Worm (Caenorhabditis elegans) whole organism, L4 larva: ENCODE data around the gene nstp-4.

Experiments
- D1046.2 ChIP-seq: fragments of 200-800 bp; sonication (Bioruptor generic); IDR thresholded peaks from 2 replicates; pipeline ENCODE4 v1.3.6; 2022; ENCODE audit warnings: missing genetic modification characterization, missing compliant biosample characterization
- php-3 ChIP-seq: fragments of 200-800 bp; sonication (Bioruptor generic); IDR thresholded peaks from 2 replicates; pipeline ENCODE4 v1.3.6; 2022; ENCODE audit warnings: missing genetic modification reagents, missing genetic modification characterization, missing compliant biosample characterization
- unc-130 ChIP-seq: sonication (generic microtip); optimal IDR thresholded peaks from 2 replicates; lab custom pipeline; 2016; ENCODE audit warnings: missing genetic modification reagents, missing genetic modification characterization, missing compliant biosample characterization
- ztf-7 ChIP-seq: fragments of 150-350 bp; optimal IDR thresholded peaks from 2 replicates; lab custom pipeline; 2014; ENCODE audit warnings: missing biosample characterization, missing genetic modification characterization

DNA sequence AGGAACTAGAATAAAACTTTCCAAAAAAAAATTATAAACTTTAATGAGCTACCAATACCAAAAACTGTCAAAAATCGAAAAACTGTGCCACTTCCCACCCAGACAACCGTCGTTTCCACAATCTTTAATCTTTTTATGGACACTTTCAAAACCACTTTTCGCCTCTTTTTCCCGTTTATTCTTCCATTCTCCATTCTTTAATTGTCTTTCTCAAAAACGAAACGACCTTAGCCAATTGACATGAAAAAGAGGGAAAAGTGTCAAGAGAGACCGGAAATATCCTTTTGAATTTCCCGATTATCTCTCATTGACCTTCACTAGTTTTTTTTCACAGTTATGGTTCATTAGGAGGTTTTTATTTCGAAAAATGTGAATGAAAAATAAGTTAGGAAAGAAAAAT, 17.1 kb upstream of the nstp-4 start:
- TF ChIP-seq ztf-7 (tag; lab: Kevin White, UChicago): no peak
- no peak for TF ChIP-seq unc-130 (GFP tag; lab: Kevin White, UChicago)
- TF ChIP-seq php-3: no peak
- no peak for TF ChIP-seq D1046.2 (GFP tag; lab: Robert Waterston, UW)
